Worm (Caenorhabditis elegans): ENCODE results near the gene T04F3.3.

DNA sequence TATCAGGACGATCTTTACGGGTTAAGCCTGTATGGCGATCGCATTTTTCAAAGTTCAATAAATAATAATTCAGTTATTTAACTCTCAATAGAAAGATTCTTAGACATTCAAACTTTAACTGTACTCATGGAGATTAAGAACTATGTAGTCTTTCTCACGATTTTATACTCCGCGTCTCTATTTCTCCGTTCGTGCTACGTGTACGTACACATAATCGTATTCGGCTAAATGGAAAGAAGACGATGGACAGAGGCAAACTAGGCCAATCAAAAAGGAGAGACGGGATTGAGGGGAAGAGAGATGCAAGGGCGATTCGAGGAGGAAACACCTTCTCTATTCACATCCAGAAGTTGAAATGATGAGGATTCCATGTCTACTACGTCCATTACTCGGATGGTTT is 14.7 kb downstream of the T04F3.3 start, which contains the start of gene bus-18:
- TF ChIP-seq tbx-37 (GFP tag; conservative IDR thresholded peaks at IDR 0.05) (no peak), flt-1 (GFP tag; IDR thresholded peaks at IDR 0.05) (no peak), pes-1 (GFP tag; IDR thresholded peaks at IDR 0.05) (no peak), hnd-1 (tag; optimal IDR thresholded peaks at IDR 0.05) (no peak), B0310.2 (tag; optimal IDR thresholded peaks at IDR 0.05) (no peak), tra-4 (tag; optimal IDR thresholded peaks at IDR 0.05) (no peak), ets-7 (tag; optimal IDR thresholded peaks at IDR 0.05) (no peak)

Measured in whole organism, early embryonic.